Worm (Caenorhabditis elegans) whole organism, L1 larva: ENCODE data around the gene K06A4.6.

Experiments
- C04F5.9 ChIP-seq: sonication (generic microtip); optimal IDR thresholded peaks from 2 replicates; lab custom pipeline; 2016; ENCODE audit warnings: missing genetic modification characterization, missing compliant biosample characterization
- C16A3.4 ChIP-seq: fragments of 150-350 bp; optimal IDR thresholded peaks from 2 replicates; lab custom pipeline; 2014; ENCODE audit warnings: missing biosample characterization, missing genetic modification characterization
- alr-1 ChIP-seq: fragments of 200-800 bp; sonication (Bioruptor generic); optimal IDR thresholded peaks from 2 replicates; lab custom pipeline; 2018; ENCODE audit warnings: borderline replicate concordance, mild to moderate bottlenecking, missing genetic modification characterization, missing compliant biosample characterization
- blmp-1 ChIP-seq: fragments of 150-350 bp; optimal IDR thresholded peaks from 2 replicates; lab custom pipeline; 2014; ENCODE audit warnings: missing biosample characterization, missing genetic modification characterization
- ceh-63 ChIP-seq: fragments of 200-800 bp; sonication (Bioruptor generic); optimal IDR thresholded peaks from 2 replicates; lab custom pipeline; 2018; ENCODE audit warnings: mild to moderate bottlenecking, missing genetic modification characterization, missing compliant biosample characterization
- ceh-8 ChIP-seq: fragments of 200-800 bp; sonication (Bioruptor generic); optimal IDR thresholded peaks from 2 replicates; lab custom pipeline; 2018; ENCODE audit warnings: mild to moderate bottlenecking, missing genetic modification characterization, moderate library complexity, missing compliant biosample characterization
- ceh-88 ChIP-seq: fragments of 200-800 bp; sonication (Bioruptor generic); IDR thresholded peaks from 2 replicates; pipeline ENCODE4 v1.3.6; 2022; ENCODE audit warnings: missing genetic modification characterization, missing compliant biosample characterization
- dpl-1 ChIP-seq, 3 experiments: fragments of 150-350 bp in 2 of 3; sonication (generic microtip) in 1 of 3; optimal IDR thresholded peaks; 2 replicates each; lab custom pipeline; 2014 to 2017; ENCODE audit warnings: missing biosample characterization in 3 of 3, missing genetic modification characterization in 3 of 3, missing genetic modification reagents in 3 of 3
- efl-1 ChIP-seq, 4 experiments: fragments of 150-350 bp; optimal IDR thresholded peaks in 3 of 4; peaks in 1 of 4; 1 replicate in 1 of 4; 2 replicates in 3 of 4; lab custom pipeline; 2014; ENCODE audit warnings: missing biosample characterization in 2 of 4, missing genetic modification characterization in 2 of 4, missing genetic modification reagents in 2 of 4
- efl-3 ChIP-seq: fragments of 200-800 bp; sonication (Bioruptor generic); optimal IDR thresholded peaks from 2 replicates; lab custom pipeline; 2018; ENCODE audit warnings: mild to moderate bottlenecking, missing genetic modification characterization, missing compliant biosample characterization
- elt-2 ChIP-seq: sonication (generic microtip); optimal IDR thresholded peaks from 2 replicates; lab custom pipeline; 2016; ENCODE audit warnings: missing genetic modification characterization, mild to moderate bottlenecking, inconsistent platforms, missing compliant biosample characterization, missing genetic modification reagents
- elt-3 ChIP-seq, 6 experiments: fragments of 150-350 bp in 1 of 6; sonication (generic microtip); optimal IDR thresholded peaks; 2 replicates each; lab custom pipeline; 2017 to 2018; ENCODE audit warnings: missing biosample characterization in 6 of 6, missing genetic modification characterization in 6 of 6, inconsistent platforms in 1 of 6
- fkh-10 ChIP-seq: sonication (generic microtip); optimal IDR thresholded peaks from 2 replicates; lab custom pipeline; 2017; ENCODE audit warnings: missing biosample characterization, missing genetic modification reagents, missing genetic modification characterization
- fkh-8 ChIP-seq: sonication (generic microtip); optimal IDR thresholded peaks from 2 replicates; lab custom pipeline; 2016; ENCODE audit warnings: mild to moderate bottlenecking, missing genetic modification characterization, missing compliant biosample characterization
- fos-1 ChIP-seq: fragments of 150-350 bp; optimal IDR thresholded peaks from 2 replicates; lab custom pipeline; 2014; ENCODE audit warnings: missing biosample characterization, missing genetic modification characterization
- grh-1 ChIP-seq: fragments of 200-800 bp; sonication (Bioruptor generic); IDR thresholded peaks from 2 replicates; pipeline ENCODE4 v1.3.6; 2022; ENCODE audit warnings: missing genetic modification reagents, missing genetic modification characterization, missing compliant biosample characterization
- hlh-17 ChIP-seq: fragments of 200-800 bp; sonication (Bioruptor generic); optimal IDR thresholded peaks from 2 replicates; lab custom pipeline; 2018; ENCODE audit warnings: missing genetic modification characterization, mild to moderate bottlenecking, missing compliant biosample characterization, moderate library complexity, borderline replicate concordance
- hpl-2 ChIP-seq: fragments of 150-350 bp; optimal IDR thresholded peaks from 2 replicates; lab custom pipeline; 2014; ENCODE audit warnings: missing biosample characterization, missing genetic modification reagents, missing genetic modification characterization
- irx-1 ChIP-seq: sonication (generic microtip); optimal IDR thresholded peaks from 2 replicates; lab custom pipeline; 2016; ENCODE audit warnings: missing genetic modification characterization, missing compliant biosample characterization
- isw-1 ChIP-seq: fragments of 200-800 bp; sonication (Bioruptor generic); IDR thresholded peaks from 2 replicates; pipeline ENCODE4 v1.3.6; 2022; ENCODE audit warnings: missing genetic modification characterization, missing compliant biosample characterization
- lin-13 ChIP-seq: fragments of 150-350 bp; optimal IDR thresholded peaks from 2 replicates; lab custom pipeline; 2014; ENCODE audit warnings: missing biosample characterization, missing genetic modification reagents, missing genetic modification characterization
- lin-14 ChIP-seq: fragments of 200-800 bp; sonication (Bioruptor generic); optimal IDR thresholded peaks from 2 replicates; lab custom pipeline; 2018; ENCODE audit warnings: mild to moderate bottlenecking, missing genetic modification characterization, moderate library complexity, missing compliant biosample characterization
- lir-3 ChIP-seq: sonication (generic microtip); optimal IDR thresholded peaks from 2 replicates; lab custom pipeline; 2016; ENCODE audit warnings: mild to moderate bottlenecking, missing genetic modification characterization, moderate library complexity, missing compliant biosample characterization; ENCODE audit not compliant: poor library complexity
- lsy-2 ChIP-seq, 2 experiments: fragments of 150-350 bp; optimal IDR thresholded peaks; 2 replicates each; lab custom pipeline; 2014; ENCODE audit warnings: missing biosample characterization in 2 of 2, missing genetic modification characterization in 2 of 2
- mab-9 ChIP-seq: fragments of 200-800 bp; sonication (Bioruptor generic); IDR thresholded peaks from 2 replicates; pipeline ENCODE4 v1.3.6; 2022; ENCODE audit warnings: missing genetic modification reagents, missing genetic modification characterization, missing compliant biosample characterization
- mdl-1 ChIP-seq, 2 experiments: fragments of 150-350 bp; optimal IDR thresholded peaks; 2 replicates each; lab custom pipeline; 2014 to 2017; ENCODE audit warnings: missing biosample characterization in 2 of 2, missing genetic modification characterization in 2 of 2, inconsistent platforms in 1 of 2
- nhr-11 ChIP-seq: fragments of 150-350 bp; optimal IDR thresholded peaks from 2 replicates; lab custom pipeline; 2014; ENCODE audit warnings: missing biosample characterization, missing genetic modification characterization
- nhr-19 ChIP-seq: fragments of 200-800 bp; sonication (Bioruptor generic); conservative IDR thresholded peaks from 2 replicates; pipeline ENCODE4 v1.3.6; 2022; ENCODE audit warnings: missing genetic modification characterization, missing compliant biosample characterization
- nhr-47 ChIP-seq: sonication (generic microtip); optimal IDR thresholded peaks from 2 replicates; lab custom pipeline; 2016; ENCODE audit warnings: mild to moderate bottlenecking, missing genetic modification characterization, moderate library complexity, missing compliant biosample characterization
- nhr-71 ChIP-seq: sonication (generic microtip); optimal IDR thresholded peaks from 2 replicates; lab custom pipeline; 2016; ENCODE audit warnings: mild to moderate bottlenecking, missing genetic modification characterization, moderate library complexity, missing compliant biosample characterization
- nhr-76 ChIP-seq: sonication (generic microtip); optimal IDR thresholded peaks from 2 replicates; lab custom pipeline; 2017; ENCODE audit warnings: missing biosample characterization, missing genetic modification characterization
- nhr-85 ChIP-seq: sonication (generic microtip); peaks from one replicate; lab custom pipeline; 2016; ENCODE audit warnings: missing genetic modification characterization, inconsistent platforms, missing compliant biosample characterization
- pag-3 ChIP-seq: sonication (generic microtip); optimal IDR thresholded peaks from 2 replicates; lab custom pipeline; 2017; ENCODE audit warnings: missing genetic modification characterization, mild to moderate bottlenecking, missing compliant biosample characterization, antibody characterized with exemption, borderline replicate concordance; ENCODE audit not compliant: insufficient read depth
- pax-3 ChIP-seq: fragments of 200-800 bp; sonication (Bioruptor generic); optimal IDR thresholded peaks from 2 replicates; lab custom pipeline; 2018; ENCODE audit warnings: mild to moderate bottlenecking, missing genetic modification characterization, moderate library complexity, missing compliant biosample characterization
- pqm-1 ChIP-seq: sonication (generic microtip); optimal IDR thresholded peaks from 3 replicates; lab custom pipeline; 2017; ENCODE audit warnings: missing biosample characterization, missing genetic modification characterization
- rnt-1 ChIP-seq: sonication (generic microtip); optimal IDR thresholded peaks from 2 replicates; lab custom pipeline; 2016; ENCODE audit warnings: mild to moderate bottlenecking, missing genetic modification characterization, moderate library complexity, missing compliant biosample characterization
- snu-23 ChIP-seq: sonication (generic microtip); optimal IDR thresholded peaks from 2 replicates; lab custom pipeline; 2016; ENCODE audit warnings: missing genetic modification characterization, missing compliant biosample characterization
- sox-4 ChIP-seq: sonication (generic microtip); optimal IDR thresholded peaks from 2 replicates; lab custom pipeline; 2016; ENCODE audit warnings: missing genetic modification characterization, missing compliant biosample characterization
- swsn-7 ChIP-seq: sonication (generic microtip); optimal IDR thresholded peaks from 2 replicates; lab custom pipeline; 2016; ENCODE audit warnings: missing genetic modification characterization, missing compliant biosample characterization
- tbx-2 ChIP-seq: sonication (generic microtip); optimal IDR thresholded peaks from 2 replicates; lab custom pipeline; 2016; ENCODE audit warnings: missing genetic modification characterization, missing compliant biosample characterization
- vab-15 ChIP-seq: sonication (generic microtip); optimal IDR thresholded peaks from 2 replicates; lab custom pipeline; 2017; ENCODE audit warnings: missing genotype, mild to moderate bottlenecking, missing genetic modification characterization, missing compliant biosample characterization
- xbp-1 ChIP-seq: sonication (generic microtip); optimal IDR thresholded peaks from 2 replicates; lab custom pipeline; 2016; ENCODE audit warnings: missing genetic modification characterization, missing compliant biosample characterization
- zip-4 ChIP-seq: fragments of 200-800 bp; sonication (Bioruptor generic); optimal IDR thresholded peaks from 2 replicates; lab custom pipeline; 2018; ENCODE audit warnings: mild to moderate bottlenecking, missing genetic modification characterization, moderate library complexity, missing compliant biosample characterization

The K06A4.6 gene

ce11 chrV:9524099-9524498 is 43.6 kb upstream of the K06A4.6 start, which contains the start of gene C50F4.9:
Gene C50F4.9 (minus strand): TSS chrV:9524199.
- TF ChIP-seq swsn-7 (tag; lab: Kevin White, UChicago) (no peak), hlh-17 (GFP tag; lab: Kevin White, UChicago) (no peak), elt-2 (no peak), ceh-8 (GFP tag; lab: Kevin White, UChicago) (no peak), efl-3 (GFP tag; lab: Kevin White, UChicago) (no peak), ceh-63 (GFP tag; lab: Kevin White, UChicago) (no peak), isw-1 (no peak), alr-1 (no peak), lsy-2 (tag; optimal IDR thresholded peaks at IDR 0.05; lab: Kevin White, UChicago) (no peak), zip-4 (GFP tag; lab: Kevin White, UChicago) (no peak), nhr-71 (no peak), nhr-76 (no peak), fkh-8 (tag; lab: Kevin White, UChicago) (no peak), rnt-1 (tag; lab: Kevin White, UChicago) (no peak), dpl-1 (GFP tag; optimal IDR thresholded peaks at IDR 0.05; lab: Kevin White, UChicago) (no peak), irx-1 (tag; lab: Kevin White, UChicago) (no peak), fos-1 (no peak), pax-3 (no peak)

DNA sequence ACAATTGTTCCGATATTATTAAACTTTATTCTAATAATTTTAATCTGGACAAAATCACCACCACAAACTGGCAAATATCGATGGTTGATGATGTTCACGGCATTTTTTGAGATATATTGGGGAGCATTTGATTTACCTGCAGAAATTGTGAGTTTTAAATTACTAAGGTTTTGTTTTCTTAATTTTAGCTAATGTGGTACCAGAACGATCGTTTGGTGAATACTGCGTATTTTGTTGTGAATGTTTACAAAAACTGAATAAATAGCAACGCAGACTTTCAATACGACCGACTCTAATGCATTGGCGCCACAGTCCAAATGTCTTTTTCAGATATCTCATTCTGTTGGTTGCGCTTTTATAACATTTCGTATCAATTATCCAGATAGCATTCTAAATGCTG is 41.2 kb upstream of the K06A4.6 start:
- TF ChIP-seq fkh-10 (GFP tag; lab: Kevin White, UChicago) (no peak), efl-1 (optimal IDR thresholded peaks at IDR 0.05; lab: Kevin White, UChicago) (no peak), efl-1 (GFP tag; optimal IDR thresholded peaks at IDR 0.05 in 1 of 2; lab: Kevin White, UChicago) (peak in 1 of 2 experiments; percentile 52), pag-3 (tag; lab: Kevin White, UChicago) (no peak)

- TF ChIP-seq blmp-1 (tag; lab: Kevin White, UChicago) = peak; percentile 89
- peak; percentile 67 for TF ChIP-seq nhr-85
- no peak for TF ChIP-seq alr-1
- peak in 1 of 6 experiments; percentile 49 for TF ChIP-seq elt-3 (tag; optimal IDR thresholded peaks at IDR 0.05; lab: Kevin White, UChicago)
- TF ChIP-seq lin-14 = peak; percentile 2
- TF ChIP-seq, all 84 proteins: peak for 4
These were observed 38.4 kb upstream of the K06A4.6 start, which contains the start of gene C50F4.8 for ce11 chrV:9518832-9519231. Gene C50F4.8 (minus strand): TSS chrV:9518859.

- TF ChIP-seq grh-1 (GFP tag; lab: Robert Waterston, UW) (peak; percentile 53; the same call in 1 of the 2 replicates), lsy-2 (tag; optimal IDR thresholded peaks at IDR 0.05; lab: Kevin White, UChicago) (peak; percentile 15 to 60), dpl-1 (GFP tag; optimal IDR thresholded peaks at IDR 0.05; lab: Kevin White, UChicago) (peak in 1 of 3 experiments; percentile 58), ceh-88 (0 out of 2 replicates have a peak, but pooled peaks have one; percentile 35), lir-3 (tag; lab: Kevin White, UChicago) (peak; percentile 39), nhr-85 (peak; percentile 97), tbx-2 (tag; lab: Kevin White, UChicago) (peak; percentile 78), nhr-47 (tag; lab: Kevin White, UChicago) (peak; percentile 69), blmp-1 (tag; lab: Kevin White, UChicago) (peak; percentile 85), lin-13 (GFP tag; lab: Kevin White, UChicago) (peak; percentile 36), nhr-71 (peak; percentile 89), irx-1 (tag; lab: Kevin White, UChicago) (peak; percentile 34), ceh-8 (GFP tag; lab: Kevin White, UChicago) (no peak), C04F5.9 (tag; lab: Kevin White, UChicago) (no peak), efl-3 (GFP tag; lab: Kevin White, UChicago) (no peak), nhr-19 (peak; percentile 95), pax-3 (no peak), elt-3 (tag; optimal IDR thresholded peaks at IDR 0.05; lab: Kevin White, UChicago) (peak; percentile 33 to 100 (median 90)), pqm-1 (no peak), hpl-2 (GFP tag; lab: Kevin White, UChicago) (peak; percentile 77), snu-23 (GFP tag; lab: Kevin White, UChicago) (peak; percentile 79), nhr-11 (no peak), C16A3.4 (tag; lab: Kevin White, UChicago) (peak; percentile 70), mab-9 (GFP tag; lab: Robert Waterston, UW) (peak; percentile 48; the same call in 1 of the 2 replicates), xbp-1 (tag; lab: Kevin White, UChicago) (peak; percentile 32), efl-1 (optimal IDR thresholded peaks at IDR 0.05; lab: Kevin White, UChicago) (peak in 1 of 2 experiments; percentile 21), efl-1 (GFP tag; optimal IDR thresholded peaks at IDR 0.05 in 1 of 2; lab: Kevin White, UChicago) (peak in 1 of 2 experiments; percentile 90), sox-4 (tag; lab: Kevin White, UChicago) (peak; percentile 17), lin-14 (peak; percentile 85), vab-15 (tag; lab: Kevin White, UChicago) (peak; percentile 23), mdl-1 (tag; optimal IDR thresholded peaks at IDR 0.05; lab: Kevin White, UChicago) (peak in 1 of 2 experiments; percentile 85)
These were observed 35.8 kb upstream of the K06A4.6 start for ce11 chrV:9516280-9516679.
